Fruit fly (Drosophila melanogaster) whole organism, embryonic: ENCODE measurements around the gene Sfxn2.

Experiments
- CG12942 ChIP-seq: fragments of 200-800 bp; sonication (Bioruptor generic); optimal IDR thresholded peaks from 3 replicates; lab custom pipeline; 2016; ENCODE audit warnings: missing biosample characterization, missing genetic modification characterization
- Stat92E ChIP-seq, 3 experiments: fragments of >200 bp in 2 of 3; fragments of 200-800 bp in 1 of 3; sonication (Bioruptor generic) in 1 of 3; optimal IDR thresholded peaks; 2 replicates each; lab custom pipeline; 2017 to 2019; ENCODE audit warnings: missing biosample characterization in 3 of 3, missing genetic modification characterization in 3 of 3, mild to moderate bottlenecking in 1 of 3, moderate library complexity in 1 of 3
- lmd ChIP-seq: fragments of 200-800 bp; sonication (Bioruptor generic); IDR thresholded peaks from 2 replicates; pipeline ENCODE4 v1.3.6; 2022; ENCODE audit warnings: missing biosample characterization, missing genetic modification characterization
- tup ChIP-seq: fragments of 200-800 bp; sonication (Bioruptor generic); optimal IDR thresholded peaks from 2 replicates; lab custom pipeline; 2016; ENCODE audit warnings: missing biosample characterization, mild to moderate bottlenecking, missing genetic modification characterization, moderate library complexity

DNA sequence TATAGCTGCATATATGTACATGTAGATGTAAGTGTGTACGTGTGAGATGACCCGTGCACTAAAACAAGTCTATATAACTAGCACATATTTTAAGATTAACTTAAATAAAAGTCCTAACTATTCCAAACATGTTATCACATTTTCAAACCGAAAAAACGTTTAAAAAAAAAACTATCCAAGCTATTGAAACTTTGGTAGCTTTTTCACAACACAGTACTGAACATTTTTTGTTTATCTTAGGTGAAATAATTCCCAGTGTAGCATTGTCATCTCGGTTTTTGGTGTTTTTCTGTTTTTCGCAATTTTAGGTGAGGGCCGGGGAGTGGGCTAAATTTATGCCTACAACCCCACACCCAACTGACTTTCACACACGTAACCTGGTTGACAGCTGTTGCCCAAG, 35.8 kb upstream of the Sfxn2 start:
- TF ChIP-seq Stat92E (GFP tag; optimal IDR thresholded peaks at IDR 0.05; lab: Kevin White, UChicago) (no peak), lmd (GFP tag; lab: Robert Waterston, UW) (no peak), CG12942 (no peak), tup (GFP tag; lab: Kevin White, UChicago) (no peak)
